Fruit fly (Drosophila melanogaster) whole organism, embryonic: ENCODE data around the gene isoQC.
A peak's percentile ranks its signal among the peaks of the same experiment; 100 is the strongest.

ENCODE experiments used
- CG10267 ChIP-seq: fragments of 200-800 bp; sonication (Bioruptor generic); optimal IDR thresholded peaks from 2 replicates; lab custom pipeline; 2018; ENCODE audit warnings: missing biosample characterization, mild to moderate bottlenecking, missing genetic modification characterization, moderate library complexity
- CG11247 ChIP-seq: fragments of 200-800 bp; sonication (Bioruptor generic); IDR thresholded peaks from 2 replicates; pipeline ENCODE4 v1.3.6; 2022; ENCODE audit warnings: missing biosample characterization, missing genetic modification characterization
- CG11696 ChIP-seq: fragments of 200-800 bp; sonication (Bioruptor generic); IDR thresholded peaks from 2 replicates; pipeline ENCODE4 v1.3.6; 2022; ENCODE audit warnings: missing biosample characterization, missing genetic modification characterization
- CG12942 ChIP-seq: fragments of 200-800 bp; sonication (Bioruptor generic); optimal IDR thresholded peaks from 3 replicates; lab custom pipeline; 2016; ENCODE audit warnings: missing biosample characterization, missing genetic modification characterization
- CG13123 ChIP-seq: fragments of 200-800 bp; sonication (Bioruptor generic); optimal IDR thresholded peaks from 2 replicates; lab custom pipeline; 2016; ENCODE audit warnings: missing biosample characterization, missing genetic modification characterization
- CG13894 ChIP-seq: fragments of 200-800 bp; sonication (Bioruptor generic); optimal IDR thresholded peaks from 3 replicates; lab custom pipeline; 2018; ENCODE audit warnings: missing biosample characterization, mild to moderate bottlenecking, missing genetic modification characterization, moderate library complexity
- CG14710 ChIP-seq: fragments of 200-800 bp; sonication (Bioruptor generic); optimal IDR thresholded peaks from 3 replicates; lab custom pipeline; 2019; ENCODE audit warnings: missing biosample characterization, mild to moderate bottlenecking, missing genetic modification characterization, moderate library complexity
- CG17328 ChIP-seq: fragments of 200-800 bp; sonication (Bioruptor generic); IDR thresholded peaks from 2 replicates; pipeline ENCODE4 v1.3.6; 2022; ENCODE audit warnings: missing biosample characterization, missing genetic modification characterization
- CG17359 ChIP-seq: fragments of 200-800 bp; sonication (Bioruptor generic); optimal IDR thresholded peaks from 3 replicates; lab custom pipeline; 2018; ENCODE audit warnings: missing biosample characterization, mild to moderate bottlenecking, missing genetic modification characterization, moderate library complexity
- CG17385 ChIP-seq: fragments of 200-800 bp; sonication (Bioruptor generic); optimal IDR thresholded peaks from 3 replicates; lab custom pipeline; 2018; ENCODE audit warnings: missing biosample characterization, mild to moderate bottlenecking, missing genetic modification characterization
- CG17802 ChIP-seq: fragments of 200-800 bp; sonication (Bioruptor generic); optimal IDR thresholded peaks from 2 replicates; lab custom pipeline; 2018; ENCODE audit warnings: missing biosample characterization, mild to moderate bottlenecking, missing genetic modification characterization, moderate library complexity
- CG1792 ChIP-seq: fragments of 200-800 bp; sonication (Bioruptor generic); optimal IDR thresholded peaks from 2 replicates; lab custom pipeline; 2016; ENCODE audit warnings: missing biosample characterization, missing genetic modification characterization
- CG18619 ChIP-seq: fragments of 200-800 bp; sonication (Bioruptor generic); optimal IDR thresholded peaks from 3 replicates; lab custom pipeline; 2017; ENCODE audit warnings: missing biosample characterization, mild to moderate bottlenecking, missing genetic modification characterization
- CG18764 ChIP-seq: fragments of 200-800 bp; sonication (Bioruptor generic); optimal IDR thresholded peaks from 3 replicates; lab custom pipeline; 2016; ENCODE audit warnings: missing biosample characterization, missing genetic modification characterization
- CG3065 ChIP-seq: fragments of 200-800 bp; sonication (Bioruptor generic); optimal IDR thresholded peaks from 2 replicates; lab custom pipeline; 2016; ENCODE audit warnings: missing biosample characterization, missing genetic modification characterization
- CG31365 ChIP-seq: fragments of 200-800 bp; sonication (Bioruptor generic); optimal IDR thresholded peaks from 2 replicates; lab custom pipeline; 2018; ENCODE audit warnings: missing biosample characterization, mild to moderate bottlenecking, missing genetic modification characterization
- CG33213 ChIP-seq: fragments of 200-800 bp; sonication (Bioruptor generic); optimal IDR thresholded peaks from 3 replicates; lab custom pipeline; 2016; ENCODE audit warnings: missing biosample characterization, missing genetic modification characterization
- CG34422 ChIP-seq: fragments of 200-800 bp; sonication (Bioruptor generic); IDR thresholded peaks from 3 replicates; pipeline ENCODE4 v1.3.6; 2022; ENCODE audit warnings: missing biosample characterization, missing genetic modification characterization
- CG4424 ChIP-seq: fragments of 200-800 bp; sonication (Bioruptor generic); optimal IDR thresholded peaks from 3 replicates; lab custom pipeline; 2016; ENCODE audit warnings: missing biosample characterization, missing genetic modification characterization
- CG4617 ChIP-seq: fragments of 200-800 bp; sonication (Bioruptor generic); optimal IDR thresholded peaks from 3 replicates; lab custom pipeline; 2016; ENCODE audit warnings: missing biosample characterization, missing genetic modification characterization, borderline replicate concordance
- CG4820 ChIP-seq: fragments of 200-800 bp; sonication (Bioruptor generic); optimal IDR thresholded peaks from 3 replicates; lab custom pipeline; 2016; ENCODE audit warnings: missing biosample characterization, missing genetic modification characterization
- CG6791 ChIP-seq: fragments of 200-800 bp; sonication (Bioruptor generic); IDR thresholded peaks from 3 replicates; pipeline ENCODE4 v1.3.6; 2022; ENCODE audit warnings: missing biosample characterization, missing genetic modification characterization; ENCODE audit not compliant: partially characterized antibody
- CG7786 ChIP-seq: fragments of 200-800 bp; sonication (Bioruptor generic); optimal IDR thresholded peaks from 2 replicates; lab custom pipeline; 2016; ENCODE audit warnings: missing biosample characterization, missing genetic modification characterization
- CG7839 ChIP-seq: fragments of 200-800 bp; sonication (Bioruptor generic); optimal IDR thresholded peaks from 3 replicates; lab custom pipeline; 2018; ENCODE audit warnings: missing biosample characterization, mild to moderate bottlenecking, missing genetic modification characterization, moderate library complexity
- CG9215 ChIP-seq: fragments of 200-800 bp; sonication (Bioruptor generic); IDR thresholded peaks from 2 replicates; pipeline ENCODE4 v1.3.6; 2022; ENCODE audit warnings: missing biosample characterization, missing genetic modification characterization
- CTCF ChIP-seq: fragments of 200-800 bp; sonication (Bioruptor generic); optimal IDR thresholded peaks from 2 replicates; lab custom pipeline; 2017; ENCODE audit warnings: missing biosample characterization, mild to moderate bottlenecking, missing genetic modification characterization, moderate library complexity
- Chrac-16 ChIP-seq: fragments of 200-800 bp; sonication (Bioruptor generic); optimal IDR thresholded peaks from 3 replicates; lab custom pipeline; 2016; ENCODE audit warnings: missing biosample characterization, missing genetic modification characterization
- CoRest ChIP-seq: fragments of 200-800 bp; sonication (Bioruptor generic); optimal IDR thresholded peaks from 3 replicates; lab custom pipeline; 2018; ENCODE audit warnings: missing biosample characterization, mild to moderate bottlenecking, missing genetic modification characterization, moderate library complexity
- Dad ChIP-seq: fragments of 200-800 bp; sonication (Bioruptor generic); optimal IDR thresholded peaks from 3 replicates; lab custom pipeline; 2016; ENCODE audit warnings: missing biosample characterization, missing genetic modification characterization
- Fer3 ChIP-seq: fragments of 200-800 bp; sonication (Bioruptor generic); optimal IDR thresholded peaks from 2 replicates; lab custom pipeline; 2018; ENCODE audit warnings: missing biosample characterization, mild to moderate bottlenecking, missing genetic modification characterization, moderate library complexity
- Lhr ChIP-seq: fragments of 200-800 bp; sonication (Bioruptor generic); optimal IDR thresholded peaks from 3 replicates; lab custom pipeline; 2017; ENCODE audit warnings: mild to moderate bottlenecking, missing biosample characterization, missing genetic modification reagents, missing genetic modification characterization
- Med ChIP-seq: fragments of 200-800 bp; sonication (Bioruptor generic); peaks from one replicate; lab custom pipeline; 2016; ENCODE audit warnings: missing biosample characterization, missing genetic modification characterization, mild to moderate bottlenecking, inconsistent platforms, moderate library complexity
- Mes4 ChIP-seq: fragments of 200-800 bp; sonication (Bioruptor generic); optimal IDR thresholded peaks from 2 replicates; lab custom pipeline; 2016; ENCODE audit warnings: missing biosample characterization, missing genetic modification characterization
- Opbp ChIP-seq: fragments of 200-800 bp; sonication (Bioruptor generic); IDR thresholded peaks from 3 replicates; pipeline ENCODE4 v1.3.6; 2022; ENCODE audit warnings: missing biosample characterization, missing genetic modification characterization; ENCODE audit not compliant: partially characterized antibody
- Optix ChIP-seq: fragments of 200-800 bp; sonication (Bioruptor generic); IDR thresholded peaks from 3 replicates; pipeline ENCODE4 v1.3.6; 2022; ENCODE audit warnings: missing biosample characterization, missing genetic modification characterization
- Tbp ChIP-seq: fragments of >200 bp; optimal IDR thresholded peaks from 2 replicates; lab custom pipeline; 2018; ENCODE audit warnings: missing biosample characterization, missing genetic modification characterization
- ash1 ChIP-seq: fragments of 200-800 bp; sonication (Bioruptor generic); optimal IDR thresholded peaks from 2 replicates; lab custom pipeline; 2018; ENCODE audit warnings: missing biosample characterization, mild to moderate bottlenecking, missing genetic modification characterization
- chif ChIP-seq, 2 experiments: fragments of 200-800 bp; sonication (Bioruptor generic); optimal IDR thresholded peaks; 3 replicates each; lab custom pipeline; 2016; ENCODE audit warnings: missing biosample characterization in 2 of 2, missing genetic modification characterization in 2 of 2
- gsb-n ChIP-seq: fragments of 200-800 bp; sonication (Bioruptor generic); optimal IDR thresholded peaks from 3 replicates; lab custom pipeline; 2018; ENCODE audit warnings: missing biosample characterization, mild to moderate bottlenecking, missing genetic modification characterization
- hkb ChIP-seq, 2 experiments: fragments of 200-800 bp in 1 of 2; fragments of >200 bp in 1 of 2; sonication (Bioruptor generic) in 1 of 2; IDR thresholded peaks in 1 of 2; optimal IDR thresholded peaks in 1 of 2; 2 replicates each; pipeline versions ENCODE4 v1.3.6 to Lab custom; 2017 to 2022; ENCODE audit warnings: missing biosample characterization in 1 of 2, missing genetic modification characterization in 1 of 2
- ind ChIP-seq: fragments of 200-800 bp; sonication (Bioruptor generic); optimal IDR thresholded peaks from 3 replicates; lab custom pipeline; 2016; ENCODE audit warnings: missing biosample characterization, missing genetic modification characterization
- insv ChIP-seq, 2 experiments: fragments of 200-800 bp; sonication (Bioruptor generic); optimal IDR thresholded peaks; 3 replicates each; lab custom pipeline; 2016 to 2018; ENCODE audit warnings: missing biosample characterization in 2 of 2, missing genetic modification characterization in 2 of 2
- luna ChIP-seq: fragments of 200-800 bp; sonication (Bioruptor generic); optimal IDR thresholded peaks from 2 replicates; lab custom pipeline; 2016; ENCODE audit warnings: missing biosample characterization, missing genetic modification characterization
- maf-S ChIP-seq: fragments of 200-800 bp; sonication (Bioruptor generic); optimal IDR thresholded peaks from 2 replicates; lab custom pipeline; 2016; ENCODE audit warnings: missing biosample characterization, missing genetic modification characterization
- shn ChIP-seq: fragments of 200-800 bp; sonication (Bioruptor generic); optimal IDR thresholded peaks from 3 replicates; lab custom pipeline; 2016; ENCODE audit warnings: missing biosample characterization, missing genetic modification characterization
- stwl ChIP-seq: fragments of 200-800 bp; sonication (Bioruptor generic); optimal IDR thresholded peaks from 3 replicates; lab custom pipeline; 2018; ENCODE audit warnings: missing biosample characterization, mild to moderate bottlenecking, missing genetic modification characterization, moderate library complexity
- tap ChIP-seq: fragments of 200-800 bp; optimal IDR thresholded peaks from 3 replicates; lab custom pipeline; 2019; ENCODE audit warnings: missing biosample characterization, mild to moderate bottlenecking, missing genetic modification characterization, moderate library complexity
- tna ChIP-seq: fragments of 200-800 bp; sonication (Bioruptor generic); IDR thresholded peaks from 2 replicates; pipeline ENCODE4 v1.3.6; 2022; ENCODE audit warnings: missing biosample characterization, missing genetic modification characterization; ENCODE audit not compliant: partially characterized antibody
- zf30C ChIP-seq: fragments of 200-800 bp; sonication (Bioruptor generic); optimal IDR thresholded peaks from 3 replicates; lab custom pipeline; 2018; ENCODE audit warnings: missing biosample characterization, mild to moderate bottlenecking, missing genetic modification characterization
- zfh2 ChIP-seq: fragments of 200-800 bp; sonication (Bioruptor generic); optimal IDR thresholded peaks from 2 replicates; lab custom pipeline; 2016; ENCODE audit warnings: missing biosample characterization, missing genetic modification characterization

isoQC gene

DNA sequence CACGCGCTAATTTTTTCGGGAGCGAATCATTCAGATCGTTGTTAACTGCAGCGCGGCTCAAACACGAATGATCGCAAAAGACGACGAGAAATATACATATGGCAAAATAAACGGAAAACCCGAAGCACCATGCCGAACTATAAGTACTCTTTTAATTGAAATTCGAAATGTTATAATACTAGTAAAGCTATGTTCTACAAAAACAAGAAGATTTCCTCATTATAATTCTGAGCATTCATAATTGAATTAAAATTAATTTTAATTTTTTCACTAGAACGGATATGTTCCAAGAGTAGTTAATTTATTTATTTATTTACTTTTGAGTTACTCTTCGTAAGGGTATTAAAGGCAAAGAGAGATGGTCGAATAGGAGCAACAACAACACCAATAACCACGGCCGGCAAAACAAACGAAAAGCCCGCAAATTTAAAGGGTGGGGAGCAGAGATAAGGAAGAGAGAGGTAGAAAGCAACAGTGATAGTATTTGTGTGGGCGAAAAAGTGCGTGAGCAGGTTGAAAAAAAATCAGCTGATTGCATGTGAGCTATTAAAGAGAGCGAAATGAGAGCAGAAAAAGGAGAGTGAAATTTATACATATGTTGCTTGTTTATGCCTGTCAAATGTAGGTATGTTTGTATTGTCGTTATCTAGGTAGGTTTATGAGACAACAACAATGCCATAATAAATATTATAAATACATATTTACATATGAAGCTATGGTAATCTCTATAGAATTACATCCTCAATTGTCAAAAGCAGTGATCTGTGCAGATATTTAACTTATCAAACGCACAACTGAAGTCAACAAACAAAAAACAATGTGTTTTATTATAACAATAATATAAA is 19.4 kb downstream of the isoQC start (continued):
- peak; percentile 49 for TF ChIP-seq CG9215 (GFP tag; lab: Robert Waterston, UW)
- TF ChIP-seq hkb (optimal IDR thresholded peaks at IDR 0.05; lab: Kevin White, UChicago) = no peak
- TF ChIP-seq hkb (GFP tag; IDR thresholded peaks at IDR 0.05; lab: Robert Waterston, UW) = peak; percentile 76
- TF ChIP-seq CG13123 (GFP tag; lab: Kevin White, UChicago) = no peak
- TF ChIP-seq shn (GFP tag; lab: Kevin White, UChicago) = peak; percentile 36
- TF ChIP-seq tap = peak; percentile 72
- TF ChIP-seq CG18764 (GFP tag; lab: Kevin White, UChicago) = peak; percentile 2
- TF ChIP-seq zf30C = no peak
- TF ChIP-seq Opbp (GFP tag; lab: Robert Waterston, UW) = no peak
- peak; percentile 54 for TF ChIP-seq CG18619 (GFP tag; lab: Kevin White, UChicago)
- TF ChIP-seq gsb-n (tag; lab: Kevin White, UChicago) = no peak
- no peak for TF ChIP-seq tna
- TF ChIP-seq CG7839 (tag; lab: Kevin White, UChicago) = peak; percentile 86
- peak; percentile 76 for TF ChIP-seq CG17359 (tag; lab: Kevin White, UChicago)
- TF ChIP-seq CoRest = peak; percentile 73
- TF ChIP-seq CG1792 (GFP tag; lab: Kevin White, UChicago) = peak; percentile 13
- peak; percentile 86 for TF ChIP-seq Med
- peak; percentile 69 for TF ChIP-seq CG10267
- peak in 1 of 2 experiments; percentile 37 for TF ChIP-seq chif (GFP tag; optimal IDR thresholded peaks at IDR 0.05; lab: Kevin White, UChicago)
- TF ChIP-seq stwl (tag; lab: Kevin White, UChicago) = no peak

DNA sequence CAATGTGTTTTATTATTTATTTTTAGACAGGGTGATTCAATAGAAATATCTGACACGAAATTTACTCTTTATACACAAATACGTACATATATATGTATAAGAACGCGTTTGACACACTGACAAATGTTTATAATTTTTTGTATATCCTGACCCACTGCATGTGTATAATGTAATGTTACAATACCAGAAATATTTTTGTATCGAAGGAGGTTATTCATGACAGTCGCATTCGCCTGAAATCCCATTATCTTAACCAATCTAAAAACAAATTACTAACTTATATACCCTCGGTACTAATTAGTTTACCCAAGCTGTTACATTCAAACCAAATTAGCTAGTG is 20.0 kb downstream of the isoQC start:
- no peak for TF ChIP-seq Lhr (GFP tag; lab: Kevin White, UChicago)
- TF ChIP-seq CG11696 = peak; percentile 63; the same call in 1 of the 2 replicates
- TF ChIP-seq maf-S (GFP tag; lab: Kevin White, UChicago) = no peak
- no peak for TF ChIP-seq CTCF
- no peak for TF ChIP-seq CG6791 (GFP tag; lab: Robert Waterston, UW)
- TF ChIP-seq tap = no peak
- TF ChIP-seq luna (GFP tag; lab: Kevin White, UChicago) = no peak
- TF ChIP-seq insv (GFP tag; optimal IDR thresholded peaks at IDR 0.05; lab: Kevin White, UChicago) = no peak
- no peak for TF ChIP-seq Dad (GFP tag; lab: Kevin White, UChicago)
- no peak for TF ChIP-seq CG12942 (GFP tag; lab: Kevin White, UChicago)
- no peak for TF ChIP-seq CG31365
- TF ChIP-seq Tbp (GFP tag; lab: Kevin White, UChicago) = no peak
- TF ChIP-seq CG4820 (GFP tag; lab: Kevin White, UChicago) = no peak
- no peak for TF ChIP-seq ind (GFP tag; lab: Kevin White, UChicago)
- peak; percentile 69 for TF ChIP-seq CG10267
- no peak for TF ChIP-seq CG17802 (tag; lab: Kevin White, UChicago)
- TF ChIP-seq CG17328 (GFP tag; lab: Robert Waterston, UW) = no peak
- TF ChIP-seq ash1 (GFP tag; lab: Kevin White, UChicago) = no peak
- no peak for TF ChIP-seq Chrac-16 (GFP tag; lab: Kevin White, UChicago)
- no peak for TF ChIP-seq CG4424 (GFP tag; lab: Kevin White, UChicago)
- no peak for TF ChIP-seq zfh2 (GFP tag; lab: Kevin White, UChicago)
- peak; percentile 3 for TF ChIP-seq CG7786 (GFP tag; lab: Kevin White, UChicago)
- no peak for TF ChIP-seq Optix (GFP tag; lab: Robert Waterston, UW)
- no peak for TF ChIP-seq Mes4 (GFP tag; lab: Kevin White, UChicago)
- TF ChIP-seq Fer3 (tag; lab: Kevin White, UChicago) = peak; percentile 24
- no peak for TF ChIP-seq CG4617 (GFP tag; lab: Kevin White, UChicago)
- TF ChIP-seq CG11247 = no peak
- TF ChIP-seq CG14710 = no peak
- TF ChIP-seq CG3065 (GFP tag; lab: Kevin White, UChicago) = no peak
- TF ChIP-seq CG13894 (tag; lab: Kevin White, UChicago) = no peak
- TF ChIP-seq CG33213 (GFP tag; lab: Kevin White, UChicago) = no peak
- no peak for TF ChIP-seq CG17385
- TF ChIP-seq CG34422 = no peak
